Worm (Caenorhabditis elegans) whole organism, L4 larva: ENCODE results near the gene C06E4.8.

Source experiments
- F49E8.2 ChIP-seq: sonication (generic microtip); optimal IDR thresholded peaks from 2 replicates; lab custom pipeline; 2016; ENCODE audit warnings: missing compliant biosample characterization, mild to moderate bottlenecking, missing genetic modification characterization, borderline replicate concordance
- T26A8.4 ChIP-seq: fragments of 200-800 bp; sonication (Bioruptor generic); IDR thresholded peaks from 2 replicates; pipeline ENCODE4 v1.3.6; 2022; ENCODE audit warnings: missing genetic modification characterization, missing compliant biosample characterization
- aha-1 ChIP-seq: fragments of 150-350 bp; peaks from one replicate; lab custom pipeline; 2014; ENCODE audit warnings: missing biosample characterization, missing genetic modification characterization
- aly-2 ChIP-seq: sonication (generic microtip); optimal IDR thresholded peaks from 2 replicates; lab custom pipeline; 2018; ENCODE audit warnings: missing biosample characterization, missing genetic modification characterization
- ama-1 ChIP-seq: fragments of 150-350 bp; optimal IDR thresholded peaks from 2 replicates; lab custom pipeline; 2014; ENCODE audit warnings: inconsistent platforms, mixed read lengths
- arid-1 ChIP-seq: fragments of 200-800 bp; sonication (Bioruptor generic); conservative IDR thresholded peaks from 2 replicates; pipeline ENCODE4 v1.3.6; 2022; ENCODE audit warnings: missing genetic modification reagents, missing genetic modification characterization, missing compliant biosample characterization
- ceh-28 ChIP-seq: fragments of 150-350 bp; optimal IDR thresholded peaks from 2 replicates; lab custom pipeline; 2014; ENCODE audit warnings: missing biosample characterization, missing genetic modification reagents, missing genetic modification characterization
- ceh-44 ChIP-seq: fragments of 200-800 bp; sonication (Bioruptor generic); IDR thresholded peaks from 2 replicates; pipeline ENCODE4 v1.3.6; 2022; ENCODE audit warnings: missing genetic modification reagents, missing genetic modification characterization, missing compliant biosample characterization
- ces-1 ChIP-seq: fragments of 150-350 bp; sonication (generic microtip); optimal IDR thresholded peaks from 4 replicates; lab custom pipeline; 2014; ENCODE audit warnings: missing biosample characterization, missing genetic modification reagents, missing genetic modification characterization
- cey-2 ChIP-seq: sonication (generic microtip); optimal IDR thresholded peaks from 3 replicates; lab custom pipeline; 2017; ENCODE audit warnings: missing genetic modification characterization, mild to moderate bottlenecking, missing compliant biosample characterization, antibody characterized with exemption, borderline replicate concordance; ENCODE audit not compliant: insufficient read depth
- daf-16 ChIP-seq, 3 experiments: sonication (generic microtip); optimal IDR thresholded peaks; 2 replicates each; lab custom pipeline; 2016 to 2017; ENCODE audit warnings: missing genetic modification characterization in 3 of 3, missing genetic modification reagents in 3 of 3, mild to moderate bottlenecking in 2 of 3, missing compliant biosample characterization in 2 of 3, missing biosample characterization in 1 of 3, moderate library complexity in 1 of 3
- daf-19 ChIP-seq: fragments of 200-800 bp; sonication (Bioruptor generic); conservative IDR thresholded peaks from 2 replicates; pipeline ENCODE4 v1.3.6; 2022; ENCODE audit warnings: missing genetic modification characterization, missing compliant biosample characterization
- dmd-6 ChIP-seq: fragments of 200-800 bp; sonication (Bioruptor generic); IDR thresholded peaks from 2 replicates; pipeline ENCODE4 v1.3.6; 2022; ENCODE audit warnings: missing genetic modification reagents, missing genetic modification characterization, missing compliant biosample characterization
- dmd-9 ChIP-seq: fragments of 200-800 bp; sonication (Bioruptor generic); IDR thresholded peaks from 2 replicates; pipeline ENCODE4 v1.3.6; 2022; ENCODE audit warnings: missing genetic modification reagents, missing genetic modification characterization, missing compliant biosample characterization
- duxl-1 ChIP-seq: sonication (generic microtip); optimal IDR thresholded peaks from 2 replicates; lab custom pipeline; 2016; ENCODE audit warnings: mild to moderate bottlenecking, missing genetic modification characterization, moderate library complexity, missing compliant biosample characterization; ENCODE audit not compliant: poor library complexity
- dve-1 ChIP-seq: sonication (generic microtip); optimal IDR thresholded peaks from 2 replicates; lab custom pipeline; 2017; ENCODE audit warnings: antibody characterized with exemption, mild to moderate bottlenecking, missing genetic modification characterization, missing compliant biosample characterization; ENCODE audit not compliant: insufficient read depth
- egl-43 ChIP-seq: fragments of 200-800 bp; sonication (Bioruptor generic); IDR thresholded peaks from 2 replicates; pipeline ENCODE4 v1.3.6; 2022; ENCODE audit warnings: missing genetic modification reagents, missing genetic modification characterization, missing compliant biosample characterization
- fkh-10 ChIP-seq: fragments of 150-350 bp; optimal IDR thresholded peaks from 2 replicates; lab custom pipeline; 2014; ENCODE audit warnings: missing biosample characterization, missing genetic modification reagents, missing genetic modification characterization
- fos-1 ChIP-seq: fragments of 150-350 bp; optimal IDR thresholded peaks from 2 replicates; lab custom pipeline; 2014; ENCODE audit warnings: missing biosample characterization, missing genetic modification characterization
- hlh-11 ChIP-seq: fragments of 200-800 bp; sonication (Bioruptor generic); optimal IDR thresholded peaks from 2 replicates; lab custom pipeline; 2018; ENCODE audit warnings: mild to moderate bottlenecking, missing genetic modification characterization, missing compliant biosample characterization
- hlh-30 ChIP-seq: sonication (generic microtip); optimal IDR thresholded peaks from 2 replicates; lab custom pipeline; 2017; ENCODE audit warnings: antibody characterized with exemption, mild to moderate bottlenecking, missing genetic modification characterization, missing compliant biosample characterization; ENCODE audit not compliant: insufficient read depth
- hmg-1.1 ChIP-seq: fragments of 200-800 bp; sonication (Bioruptor generic); IDR thresholded peaks from 2 replicates; pipeline ENCODE4 v1.3.6; 2022; ENCODE audit warnings: missing genetic modification reagents, missing genetic modification characterization, missing compliant biosample characterization
- lin-13 ChIP-seq: fragments of 150-350 bp; optimal IDR thresholded peaks from 2 replicates; lab custom pipeline; 2014; ENCODE audit warnings: missing biosample characterization, missing genetic modification reagents, missing genetic modification characterization
- lin-15B ChIP-seq: fragments of 150-350 bp; sonication (generic microtip); optimal IDR thresholded peaks from 3 replicates; lab custom pipeline; 2014; ENCODE audit warnings: missing biosample characterization, missing genetic modification characterization
- lin-29 ChIP-seq: fragments of 200-800 bp; sonication (Bioruptor generic); IDR thresholded peaks from 2 replicates; pipeline ENCODE4 v1.3.6; 2022; ENCODE audit warnings: missing genetic modification reagents, missing genetic modification characterization, missing compliant biosample characterization
- lin-38 ChIP-seq: fragments of 200-800 bp; sonication (Bioruptor generic); IDR thresholded peaks from 2 replicates; pipeline ENCODE4 v1.3.6; 2022; ENCODE audit warnings: missing genetic modification reagents, missing genetic modification characterization, missing compliant biosample characterization
- lin-39 ChIP-seq: fragments of 150-350 bp; optimal IDR thresholded peaks from 2 replicates; lab custom pipeline; 2014; ENCODE audit warnings: missing biosample characterization, missing genetic modification reagents, missing genetic modification characterization
- lir-3 ChIP-seq: sonication (generic microtip); optimal IDR thresholded peaks from 2 replicates; lab custom pipeline; 2016; ENCODE audit warnings: mild to moderate bottlenecking, missing genetic modification characterization, missing compliant biosample characterization
- lsy-2 ChIP-seq, 2 experiments: fragments of 150-350 bp in 1 of 2; sonication (generic microtip) in 1 of 2; optimal IDR thresholded peaks; 2 replicates each; lab custom pipeline; 2014 to 2017; ENCODE audit warnings: missing biosample characterization in 2 of 2, missing genetic modification characterization in 2 of 2
- madf-9 ChIP-seq: fragments of 200-800 bp; sonication (Bioruptor generic); conservative IDR thresholded peaks from 2 replicates; pipeline ENCODE4 v1.3.6; 2022; ENCODE audit warnings: missing genetic modification reagents, missing genetic modification characterization, missing compliant biosample characterization
- mdt-29 ChIP-seq: fragments of 200-800 bp; sonication (Bioruptor generic); IDR thresholded peaks from 2 replicates; pipeline ENCODE4 v1.3.6; 2022; ENCODE audit warnings: missing genetic modification reagents, missing genetic modification characterization, missing compliant biosample characterization
- mes-2 ChIP-seq: sonication (generic microtip); optimal IDR thresholded peaks from 2 replicates; lab custom pipeline; 2016; ENCODE audit warnings: missing genotype, mild to moderate bottlenecking, missing genetic modification characterization, missing compliant biosample characterization; ENCODE audit not compliant: poor library complexity, severe bottlenecking
- mxl-2 ChIP-seq: fragments of 200-800 bp; sonication (Bioruptor generic); conservative IDR thresholded peaks from 2 replicates; pipeline ENCODE4 v1.3.6; 2022; ENCODE audit warnings: missing genetic modification reagents, missing genetic modification characterization, missing compliant biosample characterization
- nhr-102 ChIP-seq: sonication (generic microtip); optimal IDR thresholded peaks from 2 replicates; lab custom pipeline; 2016; ENCODE audit warnings: mild to moderate bottlenecking, missing genetic modification characterization, moderate library complexity, missing compliant biosample characterization
- nhr-11 ChIP-seq: fragments of 150-350 bp; optimal IDR thresholded peaks from 2 replicates; lab custom pipeline; 2014; ENCODE audit warnings: missing biosample characterization, missing genetic modification characterization
- nhr-25 ChIP-seq: sonication (generic microtip); optimal IDR thresholded peaks from 2 replicates; lab custom pipeline; 2017; ENCODE audit warnings: missing genetic modification characterization, mild to moderate bottlenecking, missing compliant biosample characterization, antibody characterized with exemption, moderate library complexity, borderline replicate concordance; ENCODE audit not compliant: insufficient read depth
- nhr-48 ChIP-seq: sonication (generic microtip); optimal IDR thresholded peaks from 2 replicates; lab custom pipeline; 2016; ENCODE audit warnings: mild to moderate bottlenecking, missing genetic modification characterization, missing compliant biosample characterization
- pqm-1 ChIP-seq: sonication (generic microtip); optimal IDR thresholded peaks from 2 replicates; lab custom pipeline; 2017; ENCODE audit warnings: missing biosample characterization, missing genetic modification characterization
- sdz-12 ChIP-seq: fragments of 200-800 bp; sonication (Bioruptor generic); optimal IDR thresholded peaks from 2 replicates; lab custom pipeline; 2018; ENCODE audit warnings: mild to moderate bottlenecking, missing genetic modification characterization, missing compliant biosample characterization
- skn-1 ChIP-seq: fragments of 150-350 bp; optimal IDR thresholded peaks from 2 replicates; lab custom pipeline; 2014; ENCODE audit warnings: missing biosample characterization, missing genetic modification characterization
- snpc-1.2 ChIP-seq: fragments of 200-800 bp; sonication (Bioruptor generic); IDR thresholded peaks from 2 replicates; pipeline ENCODE4 v1.3.6; 2022; ENCODE audit warnings: missing genetic modification reagents, missing genetic modification characterization, missing compliant biosample characterization
- snpc-4 ChIP-seq: fragments of 150-350 bp; optimal IDR thresholded peaks from 2 replicates; lab custom pipeline; 2014; ENCODE audit warnings: missing biosample characterization, missing genetic modification characterization
- tag-97 ChIP-seq: fragments of 200-800 bp; sonication (Bioruptor generic); IDR thresholded peaks from 2 replicates; pipeline ENCODE4 v1.3.6; 2022; ENCODE audit warnings: missing genetic modification characterization, missing compliant biosample characterization
- unc-130 ChIP-seq: sonication (generic microtip); optimal IDR thresholded peaks from 2 replicates; lab custom pipeline; 2016; ENCODE audit warnings: missing genetic modification reagents, missing genetic modification characterization, missing compliant biosample characterization
- unc-62 ChIP-seq, 3 experiments: fragments of 150-350 bp in 1 of 3; sonication (generic microtip); optimal IDR thresholded peaks in 2 of 3; peaks in 1 of 3; 1 replicate in 1 of 3; 2 replicates in 2 of 3; lab custom pipeline; 2014 to 2017; ENCODE audit warnings: missing biosample characterization in 3 of 3, missing genetic modification characterization in 3 of 3, missing genetic modification reagents in 3 of 3, missing genotype in 1 of 3
- zfp-3 ChIP-seq: fragments of 200-800 bp; sonication (Bioruptor generic); conservative IDR thresholded peaks from 2 replicates; pipeline ENCODE4 v1.3.6; 2022; ENCODE audit warnings: missing genetic modification reagents, missing genetic modification characterization, missing compliant biosample characterization
- zip-11 ChIP-seq: fragments of 200-800 bp; sonication (Bioruptor generic); IDR thresholded peaks from 2 replicates; pipeline ENCODE4 v1.3.6; 2022; ENCODE audit warnings: missing genetic modification characterization, missing compliant biosample characterization
- ztf-7 ChIP-seq: fragments of 150-350 bp; optimal IDR thresholded peaks from 2 replicates; lab custom pipeline; 2014; ENCODE audit warnings: missing biosample characterization, missing genetic modification characterization

C06E4.8 gene

ce11 chrIV:7316613-7317153, 31.0 kb upstream of the C06E4.8 start, which contains the start of gene F42C5.9:
F42C5.9 (minus strand) TSS chrIV:7317103.
- no peak for TF ChIP-seq madf-9 (GFP tag; lab: Robert Waterston, UW)
- peak in 1 of 2 experiments; percentile 14 for TF ChIP-seq lsy-2 (tag; optimal IDR thresholded peaks at IDR 0.05; lab: Kevin White, UChicago)
- TF ChIP-seq ceh-44 (GFP tag; lab: Robert Waterston, UW) = 0 out of 2 replicates have a peak, but pooled peaks have one; percentile 70
- peak in 1 of 2 experiments; percentile 76 for TF ChIP-seq unc-62 (GFP tag; optimal IDR thresholded peaks at IDR 0.05 in 1 of 2; lab: Kevin White, UChicago)
- TF ChIP-seq unc-62 (tag; optimal IDR thresholded peaks at IDR 0.05; lab: Kevin White, UChicago) = no peak
- no peak for TF ChIP-seq nhr-25 (tag; lab: Kevin White, UChicago)
- peak; percentile 35 for TF ChIP-seq lin-13 (GFP tag; lab: Kevin White, UChicago)
- TF ChIP-seq fos-1 (tag; lab: Kevin White, UChicago) = no peak
- TF ChIP-seq hlh-30 = peak; percentile 10
- TF ChIP-seq F49E8.2 (tag; lab: Kevin White, UChicago) = peak; percentile 78
- no peak for TF ChIP-seq mxl-2 (GFP tag; lab: Robert Waterston, UW)
- no peak for TF ChIP-seq fkh-10 (GFP tag; lab: Kevin White, UChicago)
- no peak for TF ChIP-seq lir-3 (tag; lab: Kevin White, UChicago)
- TF ChIP-seq T26A8.4 (GFP tag; lab: Robert Waterston, UW) = peak; percentile 69
- TF ChIP-seq ama-1 (lab: Kevin White, UChicago) = peak; percentile 83
- 0 out of 2 replicates have a peak, but pooled peaks have one; percentile 36 for TF ChIP-seq arid-1 (GFP tag; lab: Robert Waterston, UW)
- TF ChIP-seq ces-1 = no peak
- no peak for TF ChIP-seq cey-2 (tag; lab: Kevin White, UChicago)
- TF ChIP-seq daf-16 (GFP tag; optimal IDR thresholded peaks at IDR 0.05; lab: Kevin White, UChicago) = no peak
- TF ChIP-seq daf-16 (tag; optimal IDR thresholded peaks at IDR 0.05; lab: Kevin White, UChicago) = peak; percentile 62
- TF ChIP-seq ceh-28 (tag; lab: Kevin White, UChicago) = no peak
- TF ChIP-seq mdt-29 (GFP tag; lab: Robert Waterston, UW) = peak; percentile 20; the same call in 1 of the 2 replicates
- no peak for TF ChIP-seq lin-29
- TF ChIP-seq egl-43 (GFP tag; lab: Robert Waterston, UW) = no peak
- no peak for TF ChIP-seq lin-15B (tag; lab: Kevin White, UChicago)
- 0 out of 2 replicates have a peak, but pooled peaks have one; percentile 33 for TF ChIP-seq dmd-9 (GFP tag; lab: Robert Waterston, UW)
- TF ChIP-seq pqm-1 (tag; lab: Kevin White, UChicago) = peak; percentile 15
- TF ChIP-seq lin-38 (GFP tag; lab: Robert Waterston, UW) = peak; percentile 37; the same call in 1 of the 2 replicates
- peak; percentile 36 for TF ChIP-seq mes-2
- TF ChIP-seq snpc-4 (tag; lab: Kevin White, UChicago) = peak; percentile 77
- no peak for TF ChIP-seq ztf-7 (tag; lab: Kevin White, UChicago)
- TF ChIP-seq aly-2 = peak; percentile 50
- TF ChIP-seq zfp-3 (GFP tag; lab: Robert Waterston, UW) = no peak
- no peak for TF ChIP-seq skn-1
- TF ChIP-seq nhr-102 (tag; lab: Kevin White, UChicago) = peak; percentile 44
- TF ChIP-seq daf-19 (GFP tag; lab: Robert Waterston, UW) = 0 out of 2 replicates have a peak, but pooled peaks have one; percentile 20
- TF ChIP-seq snpc-1.2 = peak; percentile 93
- peak; percentile 70 for TF ChIP-seq unc-130 (GFP tag; lab: Kevin White, UChicago)
- no peak for TF ChIP-seq nhr-11 (tag; lab: Kevin White, UChicago)
- peak; percentile 30 for TF ChIP-seq hlh-11 (tag; lab: Kevin White, UChicago)
- peak; percentile 83 for TF ChIP-seq aha-1 (tag; lab: Kevin White, UChicago)
- TF ChIP-seq tag-97 = no peak
- TF ChIP-seq duxl-1 = peak; percentile 40
- no peak for TF ChIP-seq sdz-12
- TF ChIP-seq dve-1 (tag; lab: Kevin White, UChicago) = peak; percentile 35
- peak; percentile 22; the same call in 1 of the 2 replicates for TF ChIP-seq dmd-6 (GFP tag; lab: Robert Waterston, UW)
- TF ChIP-seq hmg-1.1 (GFP tag; lab: Robert Waterston, UW) = no peak
- TF ChIP-seq nhr-48 (tag; lab: Kevin White, UChicago) = peak; percentile 22
- no peak for TF ChIP-seq lin-39
- TF ChIP-seq zip-11 = no peak
- TF ChIP-seq, all 104 proteins: peak for 27
